Worm (Caenorhabditis elegans) whole organism, early embryonic: ENCODE data around the gene chmp-7.
"Not testable (repeated sequence)": the region's sequence is repeated elsewhere in the genome, so short reads cannot be mapped to it uniquely, and the experiment has no call there.

ENCODE experiments used
- ceh-36 ChIP-seq: sonication (generic microtip); optimal IDR thresholded peaks from 2 replicates; lab custom pipeline; 2016; ENCODE audit warnings: missing genetic modification characterization, inconsistent platforms, missing compliant biosample characterization
- ets-7 ChIP-seq: sonication (generic microtip); optimal IDR thresholded peaks from 2 replicates; lab custom pipeline; 2016; ENCODE audit warnings: missing genotype, missing genetic modification characterization, missing compliant biosample characterization
- flt-1 ChIP-seq: fragments of 200-800 bp; sonication (Bioruptor generic); IDR thresholded peaks from 2 replicates; pipeline ENCODE4 v1.3.6; 2022; ENCODE audit warnings: missing genetic modification characterization, missing compliant biosample characterization
- pes-1 ChIP-seq: fragments of 200-800 bp; sonication (Bioruptor generic); IDR thresholded peaks from 2 replicates; pipeline ENCODE4 v1.3.6; 2022; ENCODE audit warnings: missing genetic modification reagents, missing genetic modification characterization, missing compliant biosample characterization

DNA sequence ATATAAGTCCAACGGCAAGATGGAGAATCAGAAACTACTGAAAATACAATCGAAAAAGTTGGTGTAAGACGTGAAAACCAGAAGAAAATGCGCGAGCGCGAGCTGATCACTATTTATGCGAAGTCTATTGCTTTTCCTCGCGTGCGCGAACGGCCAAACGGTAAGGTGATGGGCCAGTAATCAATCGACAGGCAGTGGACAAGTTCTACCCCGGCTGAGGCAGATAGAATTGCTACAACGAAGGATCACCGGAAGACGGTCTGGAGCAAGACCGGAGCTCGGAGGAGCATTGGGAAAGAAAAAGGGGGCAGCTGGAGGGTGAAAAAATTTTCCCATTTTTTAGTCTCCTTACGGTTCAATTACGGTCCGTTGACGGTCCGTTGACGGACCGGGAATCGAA, 47.9 kb downstream of the chmp-7 start:
- TF ChIP-seq ceh-36, ets-7 (tag; lab: Kevin White, UChicago): not testable (repeated sequence)
- TF ChIP-seq flt-1 (GFP tag; lab: Robert Waterston, UW) (peak; percentile 66), pes-1 (GFP tag; lab: Robert Waterston, UW) (peak; percentile 76)
